Worm (Caenorhabditis elegans) whole organism, early embryonic: ENCODE results near the gene C03B1.4.

Experiments
- B0310.2 ChIP-seq: sonication (generic microtip); optimal IDR thresholded peaks from 2 replicates; lab custom pipeline; 2016; ENCODE audit warnings: mild to moderate bottlenecking, missing genetic modification characterization, missing compliant biosample characterization
- F13C5.2 ChIP-seq: sonication (generic microtip); optimal IDR thresholded peaks from 2 replicates; lab custom pipeline; 2017; ENCODE audit warnings: mild to moderate bottlenecking, missing genetic modification characterization, inconsistent platforms, missing compliant biosample characterization
- aly-1 ChIP-seq: sonication (generic microtip); optimal IDR thresholded peaks from 2 replicates; lab custom pipeline; 2016; ENCODE audit warnings: missing genetic modification characterization, missing compliant biosample characterization
- ama-1 ChIP-seq: fragments of 150-350 bp; optimal IDR thresholded peaks from 2 replicates; lab custom pipeline; 2014
- ceh-13 ChIP-seq: fragments of 200-800 bp; sonication (Bioruptor generic); optimal IDR thresholded peaks from 2 replicates; lab custom pipeline; 2018; ENCODE audit warnings: mild to moderate bottlenecking, missing genetic modification characterization, missing compliant biosample characterization
- ceh-36 ChIP-seq: sonication (generic microtip); optimal IDR thresholded peaks from 2 replicates; lab custom pipeline; 2016; ENCODE audit warnings: missing genetic modification characterization, inconsistent platforms, missing compliant biosample characterization
- ets-7 ChIP-seq: sonication (generic microtip); optimal IDR thresholded peaks from 2 replicates; lab custom pipeline; 2016; ENCODE audit warnings: missing genotype, missing genetic modification characterization, missing compliant biosample characterization
- flt-1 ChIP-seq: fragments of 200-800 bp; sonication (Bioruptor generic); IDR thresholded peaks from 2 replicates; pipeline ENCODE4 v1.3.6; 2022; ENCODE audit warnings: missing genetic modification characterization, missing compliant biosample characterization
- hmbx-1 ChIP-seq: sonication (generic microtip); optimal IDR thresholded peaks from 2 replicates; lab custom pipeline; 2016; ENCODE audit warnings: mild to moderate bottlenecking, missing genetic modification characterization, missing compliant biosample characterization
- hmg-4 ChIP-seq: fragments of 200-800 bp; sonication (Bioruptor generic); optimal IDR thresholded peaks from 2 replicates; lab custom pipeline; 2018; ENCODE audit warnings: mild to moderate bottlenecking, missing genetic modification characterization, missing compliant biosample characterization
- hnd-1 ChIP-seq: sonication (generic microtip); optimal IDR thresholded peaks from 2 replicates; lab custom pipeline; 2016; ENCODE audit warnings: missing genetic modification characterization, missing compliant biosample characterization
- pes-1 ChIP-seq: fragments of 200-800 bp; sonication (Bioruptor generic); IDR thresholded peaks from 2 replicates; pipeline ENCODE4 v1.3.6; 2022; ENCODE audit warnings: missing genetic modification reagents, missing genetic modification characterization, missing compliant biosample characterization
- scrt-1 ChIP-seq: fragments of 200-800 bp; sonication (Bioruptor generic); IDR thresholded peaks from 2 replicates; pipeline ENCODE4 v1.3.6; 2022; ENCODE audit warnings: missing genetic modification characterization, missing compliant biosample characterization
- sea-1 ChIP-seq: fragments of 200-800 bp; sonication (Bioruptor generic); conservative IDR thresholded peaks from 2 replicates; pipeline ENCODE4 v1.3.6; 2022; ENCODE audit warnings: missing genetic modification characterization, missing compliant biosample characterization
- tbx-11 ChIP-seq: fragments of 200-800 bp; sonication (Bioruptor generic); IDR thresholded peaks from 2 replicates; pipeline ENCODE4 v1.3.6; 2022; ENCODE audit warnings: missing genetic modification characterization, missing compliant biosample characterization
- tbx-37 ChIP-seq: fragments of 200-800 bp; sonication (Bioruptor generic); conservative IDR thresholded peaks from 2 replicates; pipeline ENCODE4 v1.3.6; 2022; ENCODE audit warnings: missing genetic modification reagents, missing genetic modification characterization, missing compliant biosample characterization
- tra-4 ChIP-seq: sonication (generic microtip); optimal IDR thresholded peaks from 2 replicates; lab custom pipeline; 2017; ENCODE audit warnings: missing genetic modification characterization, missing compliant biosample characterization

C03B1.4 gene

DNA sequence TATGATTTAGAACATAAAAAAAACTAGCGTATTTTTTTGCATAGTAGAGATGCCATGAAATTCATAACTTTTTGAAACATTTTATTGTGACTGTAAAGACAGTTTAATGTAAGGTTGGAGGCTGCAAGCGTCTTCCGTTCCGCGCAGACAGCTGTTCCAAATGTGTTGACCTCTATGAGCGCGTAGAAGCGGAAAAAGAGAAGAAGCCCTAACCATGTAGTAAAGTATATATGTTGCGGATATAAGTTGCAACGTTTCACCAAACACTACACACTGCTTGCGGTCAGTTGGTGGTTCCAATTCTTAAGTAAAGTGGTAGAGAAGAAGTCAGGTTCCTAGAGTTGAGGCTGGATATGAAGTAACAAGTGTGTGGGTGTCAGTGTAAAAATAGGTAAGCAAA is 24.3 kb downstream of the C03B1.4 start:
- TF ChIP-seq F13C5.2 (tag; lab: Kevin White, UChicago) (no peak), scrt-1 (GFP tag; lab: Robert Waterston, UW) (no peak), hnd-1 (no peak), tbx-37 (no peak), flt-1 (GFP tag; lab: Robert Waterston, UW) (no peak), aly-1 (tag; lab: Kevin White, UChicago) (no peak), hmg-4 (no peak), tbx-11 (no peak), ceh-13 (GFP tag; lab: Kevin White, UChicago) (no peak), ceh-36 (tag; lab: Kevin White, UChicago) (no peak)

DNA sequence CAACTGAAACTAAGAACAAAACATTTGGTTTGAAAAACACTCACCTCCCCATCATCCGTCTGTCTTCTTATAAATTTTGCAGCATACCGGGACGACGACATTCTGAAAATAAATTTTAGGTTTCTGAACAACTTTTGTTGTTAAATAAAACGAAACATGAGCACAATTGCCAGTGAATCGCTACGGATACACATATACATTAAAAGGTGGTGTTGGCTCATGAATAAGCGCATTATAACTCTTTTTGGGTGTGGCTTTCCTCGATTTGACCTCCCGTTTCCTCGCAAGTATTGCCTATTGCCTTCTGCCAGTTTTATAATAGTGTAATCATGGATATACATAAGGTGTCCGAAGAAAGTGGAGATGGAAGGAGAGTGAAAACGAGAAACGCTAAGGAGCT is 27.2 kb downstream of the C03B1.4 start, which contains the start of gene igcm-2:
Gene igcm-2 (minus strand): TSS at position 101 of the 400 bp plus-strand sequence.
- TF ChIP-seq B0310.2 (tag; lab: Kevin White, UChicago) (no peak), tbx-11 (no peak), ama-1 (lab: Kevin White, UChicago) (no peak), flt-1 (GFP tag; lab: Robert Waterston, UW) (no peak), ceh-36 (tag; lab: Kevin White, UChicago) (no peak), F13C5.2 (tag; lab: Kevin White, UChicago) (no peak), scrt-1 (GFP tag; lab: Robert Waterston, UW) (no peak), hnd-1 (no peak), ceh-13 (GFP tag; lab: Kevin White, UChicago) (no peak), sea-1 (no peak), hmg-4 (no peak), tra-4 (tag; lab: Kevin White, UChicago) (no peak), tbx-37 (no peak), aly-1 (tag; lab: Kevin White, UChicago) (no peak), hmbx-1 (tag; lab: Kevin White, UChicago) (no peak), ets-7 (tag; lab: Kevin White, UChicago) (no peak), pes-1 (GFP tag; lab: Robert Waterston, UW) (no peak)

DNA sequence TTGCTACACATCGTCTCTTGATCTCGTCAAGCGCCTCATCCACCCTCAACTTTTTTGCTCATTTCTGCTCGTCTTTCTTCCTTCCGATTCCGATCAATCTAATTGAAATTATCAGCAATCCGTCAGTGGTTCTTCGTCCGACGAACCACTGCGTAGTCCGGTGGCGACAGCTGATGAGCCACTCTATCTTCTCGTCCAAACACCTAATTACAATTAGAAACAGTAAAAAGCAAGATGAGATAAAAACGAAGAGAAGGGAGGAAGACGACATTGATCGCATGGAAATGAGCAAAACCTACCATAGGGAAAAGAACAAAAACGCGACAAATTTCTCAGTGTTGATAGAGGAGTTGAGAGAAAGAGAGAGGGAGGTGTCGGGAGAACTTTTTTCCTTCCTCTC is 35.2 kb downstream of the C03B1.4 start:
- TF ChIP-seq hmg-4 (no peak), pes-1 (GFP tag; lab: Robert Waterston, UW) (no peak), B0310.2 (tag; lab: Kevin White, UChicago) (no peak), tbx-37 (no peak), hnd-1 (no peak), hmbx-1 (tag; lab: Kevin White, UChicago) (no peak), ceh-13 (GFP tag; lab: Kevin White, UChicago) (no peak), aly-1 (tag; lab: Kevin White, UChicago) (no peak), tra-4 (tag; lab: Kevin White, UChicago) (no peak), tbx-11 (no peak), ets-7 (tag; lab: Kevin White, UChicago) (no peak), ama-1 (lab: Kevin White, UChicago) (no peak), sea-1 (no peak), flt-1 (GFP tag; lab: Robert Waterston, UW) (no peak), ceh-36 (tag; lab: Kevin White, UChicago) (no peak), F13C5.2 (tag; lab: Kevin White, UChicago) (no peak), scrt-1 (GFP tag; lab: Robert Waterston, UW) (no peak)

DNA sequence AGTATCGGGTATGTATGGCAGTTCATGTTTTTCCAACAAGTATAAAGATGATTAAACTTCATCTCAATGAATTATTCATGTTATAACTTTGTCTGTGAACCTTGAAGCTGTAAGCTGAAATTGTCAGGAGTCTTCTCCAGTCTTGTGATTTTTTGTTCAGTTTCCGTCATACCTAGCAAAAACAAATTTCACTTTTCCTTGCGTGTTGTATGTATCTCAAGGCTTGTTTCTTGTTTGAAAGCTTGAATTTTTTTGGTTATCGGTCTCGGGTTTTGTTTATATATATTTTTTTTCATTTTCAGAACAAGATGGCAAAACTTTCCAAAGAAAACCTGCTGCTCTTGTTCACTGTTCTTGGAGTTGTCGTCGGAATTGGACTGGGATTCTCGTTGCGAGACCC is 38.8 kb downstream of the C03B1.4 start, which contains the start of gene glt-4:
Gene glt-4 (plus strand): TSS at position 301 of the 400 bp plus-strand sequence.
- no peak for TF ChIP-seq ceh-36 (tag; lab: Kevin White, UChicago)
- TF ChIP-seq hnd-1: no peak
- TF ChIP-seq tra-4 (tag; lab: Kevin White, UChicago): no peak
- no peak for TF ChIP-seq hmbx-1 (tag; lab: Kevin White, UChicago)
- no peak for TF ChIP-seq hmg-4
- TF ChIP-seq ets-7 (tag; lab: Kevin White, UChicago): no peak
- TF ChIP-seq pes-1 (GFP tag; lab: Robert Waterston, UW): no peak
- TF ChIP-seq ama-1 (lab: Kevin White, UChicago): no peak
- TF ChIP-seq flt-1 (GFP tag; lab: Robert Waterston, UW): no peak
- TF ChIP-seq scrt-1 (GFP tag; lab: Robert Waterston, UW): no peak
- no peak for TF ChIP-seq F13C5.2 (tag; lab: Kevin White, UChicago)
- no peak for TF ChIP-seq B0310.2 (tag; lab: Kevin White, UChicago)
- no peak for TF ChIP-seq tbx-37
- no peak for TF ChIP-seq ceh-13 (GFP tag; lab: Kevin White, UChicago)
- TF ChIP-seq aly-1 (tag; lab: Kevin White, UChicago): no peak

DNA sequence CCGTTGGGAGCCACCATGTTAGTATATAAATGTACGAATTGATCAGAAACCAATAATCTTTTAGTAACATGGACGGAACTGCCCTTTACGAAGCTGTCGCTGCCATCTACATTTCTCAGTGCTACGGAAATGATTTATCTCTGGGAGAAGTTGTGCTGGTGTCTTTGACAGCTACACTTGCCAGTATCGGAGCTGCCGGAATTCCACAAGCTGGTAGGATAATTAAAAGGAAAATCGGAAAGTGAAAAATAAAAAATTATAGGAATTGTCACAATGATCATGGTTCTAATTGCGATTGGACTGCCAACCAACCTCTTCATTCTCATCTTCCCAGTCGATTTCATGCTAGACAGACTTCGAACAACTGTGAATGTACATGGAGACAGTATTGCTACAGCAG is 41.6 kb downstream of the C03B1.4 start:
- TF ChIP-seq B0310.2 (tag; lab: Kevin White, UChicago): no peak

DNA sequence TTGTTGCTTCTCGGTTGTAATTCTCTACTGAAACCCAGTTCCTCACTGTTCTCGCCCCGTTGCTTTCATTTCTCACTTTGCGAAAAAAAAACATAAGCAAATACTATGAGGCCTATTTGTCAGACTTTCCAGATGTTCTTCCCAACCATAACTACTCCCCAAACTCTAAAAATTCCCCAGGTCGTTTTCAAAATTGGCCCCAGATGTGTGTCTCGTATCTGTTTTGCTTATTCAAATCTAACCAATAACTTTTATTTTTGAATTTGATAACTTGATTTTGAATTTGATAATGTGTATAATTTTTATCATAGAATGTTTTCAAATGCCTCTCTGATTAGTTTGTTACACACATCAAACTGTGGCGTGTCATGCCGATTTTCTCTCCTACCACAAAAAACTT is 43.5 kb downstream of the C03B1.4 start:
- TF ChIP-seq hmg-4: no peak
- no peak for TF ChIP-seq tbx-37
- no peak for TF ChIP-seq hnd-1
- no peak for TF ChIP-seq ets-7 (tag; lab: Kevin White, UChicago)
- TF ChIP-seq tra-4 (tag; lab: Kevin White, UChicago): no peak
- no peak for TF ChIP-seq hmbx-1 (tag; lab: Kevin White, UChicago)
- no peak for TF ChIP-seq tbx-11
- TF ChIP-seq sea-1: no peak
- no peak for TF ChIP-seq flt-1 (GFP tag; lab: Robert Waterston, UW)
- no peak for TF ChIP-seq pes-1 (GFP tag; lab: Robert Waterston, UW)
- TF ChIP-seq scrt-1 (GFP tag; lab: Robert Waterston, UW): no peak
- TF ChIP-seq aly-1 (tag; lab: Kevin White, UChicago): no peak
- TF ChIP-seq B0310.2 (tag; lab: Kevin White, UChicago): no peak
- no peak for TF ChIP-seq F13C5.2 (tag; lab: Kevin White, UChicago)
- TF ChIP-seq ama-1 (lab: Kevin White, UChicago): no peak
- no peak for TF ChIP-seq ceh-36 (tag; lab: Kevin White, UChicago)
- TF ChIP-seq ceh-13 (GFP tag; lab: Kevin White, UChicago): no peak

DNA sequence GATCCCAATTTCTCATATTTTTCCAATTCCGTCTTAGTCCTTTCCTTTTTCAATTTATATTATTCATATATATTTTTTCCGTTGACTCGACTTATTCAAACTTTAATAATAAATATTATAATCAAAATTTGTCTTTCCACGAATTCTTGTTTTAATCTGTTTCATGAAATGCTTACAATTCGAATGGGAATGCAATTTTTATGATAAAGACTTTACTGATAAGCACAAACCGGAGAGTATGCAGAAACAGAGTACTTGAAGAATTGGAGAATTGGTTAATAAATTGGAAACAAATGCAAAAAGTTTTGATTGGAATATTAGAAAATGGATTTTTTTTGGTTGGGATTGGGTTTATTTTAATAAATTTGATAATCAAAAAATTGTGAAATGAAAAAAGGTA is 44.0 kb downstream of the C03B1.4 start:
- no peak for TF ChIP-seq ceh-36 (tag; lab: Kevin White, UChicago)
- no peak for TF ChIP-seq ceh-13 (GFP tag; lab: Kevin White, UChicago)
